Fruit fly (Drosophila melanogaster): ENCODE measurements around the gene CG3213.

CG3213 gene

DNA sequence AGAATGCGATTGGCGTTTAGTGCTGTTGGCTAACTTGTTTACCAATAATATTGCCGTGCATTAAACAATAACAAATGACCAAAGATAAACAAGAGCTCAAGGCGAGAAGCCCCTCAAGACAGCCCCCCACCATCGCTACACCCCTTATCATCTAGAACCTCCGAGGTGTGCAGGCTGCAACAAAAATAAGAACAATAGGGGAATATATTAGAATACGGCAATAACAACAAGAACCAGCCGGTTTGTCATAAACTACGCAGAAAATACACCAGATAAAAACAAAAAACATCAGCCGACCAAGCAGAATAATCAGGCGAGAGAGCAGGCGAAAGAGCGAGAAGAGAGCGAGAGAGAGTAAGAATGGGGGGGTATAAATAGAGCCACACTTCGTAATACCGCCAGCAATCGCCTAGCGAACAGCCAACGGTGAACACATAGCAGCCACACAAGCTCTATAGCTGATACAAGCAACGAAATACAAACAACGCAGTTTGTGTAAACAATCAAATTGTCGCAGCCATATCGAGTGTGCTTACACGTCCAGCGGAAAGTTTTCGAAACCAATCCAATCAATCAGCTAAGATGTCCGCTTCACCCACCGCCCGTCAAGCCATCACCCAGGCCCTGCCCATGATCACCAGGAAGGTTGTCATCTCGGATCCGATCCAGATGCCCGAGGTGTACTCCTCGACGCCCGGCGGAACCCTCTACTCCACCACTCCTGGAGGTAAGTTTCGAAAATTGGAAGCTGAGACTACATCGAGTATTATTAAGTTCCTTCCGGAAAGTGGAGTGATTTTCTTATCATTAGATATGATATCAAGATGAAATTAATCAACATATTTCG, 41.2 kb downstream of the CG3213 start, which contains the start of gene Thor (continued):
- TF ChIP-seq gce (GFP tag; IDR thresholded peaks at IDR 0.05) (peak; percentile 83), Neu2 (GFP tag; optimal IDR thresholded peaks at IDR 0.05; ENCODE audit: borderline replicate concordance) (no peak), CG9817 (tag; optimal IDR thresholded peaks at IDR 0.05) (peak; percentile 26), da (GFP tag; optimal IDR thresholded peaks at IDR 0.05) (no peak), CG7786 (GFP tag; optimal IDR thresholded peaks at IDR 0.05) (peak; percentile 49), CG3726 (GFP tag; IDR thresholded peaks at IDR 0.05) (peak; percentile 53; the same call in 1 of the 3 replicates), her (GFP tag; optimal IDR thresholded peaks at IDR 0.05) (peak; percentile 87), CG31441 (GFP tag; IDR thresholded peaks at IDR 0.05) (peak; percentile 71), pan (optimal IDR thresholded peaks at IDR 0.05) (no peak), pan (GFP tag; optimal IDR thresholded peaks at IDR 0.05 in 1 of 2, IDR thresholded peaks at IDR 0.05 in 1 of 2) (peak in 1 of 2 experiments; percentile 57), CG8281 (tag; optimal IDR thresholded peaks at IDR 0.05) (no peak), knrl (GFP tag; IDR thresholded peaks at IDR 0.05; ENCODE audit: partially characterized antibody) (peak; percentile 26; the same call in 1 of the 3 replicates), amos (GFP tag; IDR thresholded peaks at IDR 0.05; ENCODE audit: partially characterized antibody) (peak; percentile 57; the same call in 1 of the 2 replicates), CG9215 (GFP tag; IDR thresholded peaks at IDR 0.05) (no peak), bowl (GFP tag; IDR thresholded peaks at IDR 0.05) (peak; percentile 74), odd (GFP tag; optimal IDR thresholded peaks at IDR 0.05) (peak; percentile 39), tin (GFP tag; optimal IDR thresholded peaks at IDR 0.05) (peak; percentile 51), chn (GFP tag; optimal IDR thresholded peaks at IDR 0.05) (peak; percentile 64), CG9727 (GFP tag; optimal IDR thresholded peaks at IDR 0.05) (peak; percentile 79), CG4360 (GFP tag; IDR thresholded peaks at IDR 0.05) (peak; percentile 79), chinmo (GFP tag; IDR thresholded peaks at IDR 0.05; ENCODE audit: partially characterized antibody) (peak; percentile 98; the same call in 3 of the 4 replicates), Rx (GFP tag; IDR thresholded peaks at IDR 0.05) (0 out of 2 replicates have a peak, but pooled peaks have one; percentile 30), Oli (tag; optimal IDR thresholded peaks at IDR 0.05) (no peak), Fer1 (GFP tag; optimal IDR thresholded peaks at IDR 0.05) (peak; percentile 79), CG17385 (GFP tag; optimal IDR thresholded peaks at IDR 0.05) (peak; percentile 63), Poxn (GFP tag; IDR thresholded peaks at IDR 0.05) (peak; percentile 31; the same call in 1 of the 2 replicates), jumu (GFP tag; optimal IDR thresholded peaks at IDR 0.05) (peak; percentile 62), bab2 (GFP tag; optimal IDR thresholded peaks at IDR 0.05) (peak; percentile 11), sisA (GFP tag; IDR thresholded peaks at IDR 0.05) (peak; percentile 45), eve (GFP tag; optimal IDR thresholded peaks at IDR 0.05) (no peak), CG13424 (tag; optimal IDR thresholded peaks at IDR 0.05) (peak; percentile 25), Scr (GFP tag; IDR thresholded peaks at IDR 0.05; ENCODE audit: partially characterized antibody) (0 out of 2 replicates have a peak, but pooled peaks have one; percentile 36), pho (GFP tag; optimal IDR thresholded peaks at IDR 0.05) (peak; percentile 80), run (tag; optimal IDR thresholded peaks at IDR 0.05) (no peak), Ptx1 (GFP tag; IDR thresholded peaks at IDR 0.05) (no peak), phol (tag; optimal IDR thresholded peaks at IDR 0.05) (no peak), ro (GFP tag; IDR thresholded peaks at IDR 0.05) (no peak), sima (GFP tag; optimal IDR thresholded peaks at IDR 0.05) (no peak), CG10147 (GFP tag; optimal IDR thresholded peaks at IDR 0.05) (peak; percentile 6), unpg (GFP tag; optimal IDR thresholded peaks at IDR 0.05) (peak; percentile 55), wdn (GFP tag; IDR thresholded peaks at IDR 0.05) (peak; percentile 68; the same call in 1 of the 2 replicates), Gsc (GFP tag; IDR thresholded peaks at IDR 0.05) (no peak), Dp (GFP tag; optimal IDR thresholded peaks at IDR 0.05) (no peak), tx (GFP tag; optimal IDR thresholded peaks at IDR 0.05) (peak; percentile 2), B-H1 (GFP tag; IDR thresholded peaks at IDR 0.05) (peak; percentile 38; the same call in 1 of the 3 replicates), cg (GFP tag; optimal IDR thresholded peaks at IDR 0.05) (peak; percentile 19), CG8359 (GFP tag; optimal IDR thresholded peaks at IDR 0.05; ENCODE audit: borderline replicate concordance) (peak; percentile 19), Med (GFP tag) (peak; percentile 97), CG12155 (GFP tag; optimal IDR thresholded peaks at IDR 0.05) (peak; percentile 24)

All from whole organism, embryonic.